Fruit fly (Drosophila melanogaster): ENCODE data around the gene CG33722.

CG33722 gene

DNA sequence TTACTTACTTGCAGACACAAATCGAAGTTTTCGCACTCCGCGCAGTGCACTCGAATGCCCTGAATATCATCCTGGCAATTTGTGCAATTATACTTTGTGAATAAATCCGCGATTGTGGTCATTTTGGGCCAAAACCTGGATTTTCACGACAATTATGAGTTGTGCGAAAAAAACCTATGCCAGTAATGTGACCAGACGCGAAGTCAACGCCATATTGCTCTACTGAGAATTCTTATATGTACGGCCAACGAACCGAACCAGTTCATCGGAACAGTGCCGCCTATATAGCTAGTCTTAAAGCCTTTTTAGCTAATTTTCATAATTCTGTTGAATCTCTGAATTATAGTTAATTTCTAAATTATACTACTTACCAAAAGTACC is 3.6 kb upstream of the CG33722 start, which contains the start of gene Ada2b (continued):
- TF ChIP-seq gcm (GFP tag; optimal IDR thresholded peaks at IDR 0.05) (no peak), Hey (tag; optimal IDR thresholded peaks at IDR 0.05) (no peak), Xbp1 (GFP tag; optimal IDR thresholded peaks at IDR 0.05) (no peak), Xrp1 (GFP tag; IDR thresholded peaks at IDR 0.05) (no peak), gcm2 (GFP tag; optimal IDR thresholded peaks at IDR 0.05) (no peak), kah (GFP tag; optimal IDR thresholded peaks at IDR 0.05) (no peak), CG1647 (GFP tag; optimal IDR thresholded peaks at IDR 0.05) (no peak), CkIIα-i1 (GFP tag; IDR thresholded peaks at IDR 0.05) (no peak), mirr (GFP tag; optimal IDR thresholded peaks at IDR 0.05) (no peak), bcd (GFP tag; optimal IDR thresholded peaks at IDR 0.05) (no peak), rib (GFP tag; IDR thresholded peaks at IDR 0.05) (peak; percentile 32; the same call in 1 of the 2 replicates), CG11504 (tag; optimal IDR thresholded peaks at IDR 0.05) (no peak), CG7963 (GFP tag; IDR thresholded peaks at IDR 0.05; ENCODE audit: partially characterized antibody) (0 out of 3 replicates have a peak, but pooled peaks have one; percentile 23), gem (tag; optimal IDR thresholded peaks at IDR 0.05) (no peak), schlank (tag; optimal IDR thresholded peaks at IDR 0.05) (no peak), CG15601 (tag; optimal IDR thresholded peaks at IDR 0.05) (no peak), her (GFP tag; optimal IDR thresholded peaks at IDR 0.05) (no peak), Jarid2 (GFP tag; optimal IDR thresholded peaks at IDR 0.05) (no peak), CG5953 (GFP tag; IDR thresholded peaks at IDR 0.05) (no peak), Dip2 (GFP tag; IDR thresholded peaks at IDR 0.05) (no peak), fd102C (GFP tag; optimal IDR thresholded peaks at IDR 0.05) (no peak), HHEX (GFP tag; optimal IDR thresholded peaks at IDR 0.05) (no peak), CG7372 (GFP tag; IDR thresholded peaks at IDR 0.05) (no peak), inv (GFP tag; IDR thresholded peaks at IDR 0.05; ENCODE audit: partially characterized antibody) (no peak), eve (GFP tag; optimal IDR thresholded peaks at IDR 0.05) (no peak), hkb (optimal IDR thresholded peaks at IDR 0.05) (no peak), hkb (GFP tag; IDR thresholded peaks at IDR 0.05) (no peak), lilli (GFP tag; optimal IDR thresholded peaks at IDR 0.05) (no peak), CG1832 (GFP tag; optimal IDR thresholded peaks at IDR 0.05) (no peak), Kr (GFP tag; optimal IDR thresholded peaks at IDR 0.05) (no peak), Sry-β (GFP tag; optimal IDR thresholded peaks at IDR 0.05) (peak; percentile 93), Blimp-1 (GFP tag; optimal IDR thresholded peaks at IDR 0.05) (no peak), nmo (GFP tag; optimal IDR thresholded peaks at IDR 0.05) (no peak), MTF-1 (GFP tag; optimal IDR thresholded peaks at IDR 0.05; ENCODE audit: borderline replicate concordance) (no peak), Dref (GFP tag; IDR thresholded peaks at IDR 0.05) (no peak), cad (GFP tag; optimal IDR thresholded peaks at IDR 0.05) (no peak), zen (tag; optimal IDR thresholded peaks at IDR 0.05) (no peak), Chrac-16 (GFP tag; optimal IDR thresholded peaks at IDR 0.05) (no peak), jigr1 (GFP tag; IDR thresholded peaks at IDR 0.05) (no peak), Rfx (GFP tag; IDR thresholded peaks at IDR 0.05) (no peak), wor (GFP tag; IDR thresholded peaks at IDR 0.05) (no peak), Hsf (GFP tag; optimal IDR thresholded peaks at IDR 0.05) (no peak), CG2712 (tag; optimal IDR thresholded peaks at IDR 0.05) (no peak), hth (optimal IDR thresholded peaks at IDR 0.05) (no peak), lola (GFP tag; optimal IDR thresholded peaks at IDR 0.05) (no peak), CG32772 (GFP tag; IDR thresholded peaks at IDR 0.05) (no peak), Ravus (GFP tag; IDR thresholded peaks at IDR 0.05) (no peak), Opbp (GFP tag; IDR thresholded peaks at IDR 0.05; ENCODE audit: partially characterized antibody) (no peak), CG8281 (tag; optimal IDR thresholded peaks at IDR 0.05) (no peak), CG13287 (GFP tag; IDR thresholded peaks at IDR 0.05; ENCODE audit: partially characterized antibody) (peak; percentile 35; the same call in 1 of the 2 replicates), tna (GFP tag; IDR thresholded peaks at IDR 0.05; ENCODE audit: partially characterized antibody) (no peak), Ssrp (tag; optimal IDR thresholded peaks at IDR 0.05) (no peak)
